Fruit fly (Drosophila melanogaster): ENCODE measurements around the gene CG31279.
A peak's percentile ranks its signal among the peaks of the same experiment; 100 is the strongest.

CG31279 gene

dm6 chr3R:16469501-16470263 is 39.2 kb downstream of the CG31279 start, which contains the start of the genes CG42232 and CSN5 (continued):
- no peak for TF ChIP-seq CG1233 (GFP tag; optimal IDR thresholded peaks at IDR 0.05)
- no peak for TF ChIP-seq CG1529 (GFP tag; optimal IDR thresholded peaks at IDR 0.05)
- peak; percentile 42 for TF ChIP-seq Side (GFP tag; optimal IDR thresholded peaks at IDR 0.05)
- TF ChIP-seq ap (GFP tag; IDR thresholded peaks at IDR 0.05), result peak; percentile 38; the same call in 1 of the 2 replicates
- peak; percentile 75 for TF ChIP-seq CG4424 (GFP tag; optimal IDR thresholded peaks at IDR 0.05)
- TF ChIP-seq sens (GFP tag), result no peak
- TF ChIP-seq B-H2 (GFP tag; optimal IDR thresholded peaks at IDR 0.05), result no peak
- no peak for TF ChIP-seq esg (GFP tag; conservative IDR thresholded peaks at IDR 0.05)
- no peak for TF ChIP-seq CG1603 (tag; optimal IDR thresholded peaks at IDR 0.05)
- no peak for TF ChIP-seq C15 (GFP tag; IDR thresholded peaks at IDR 0.05)
- no peak for TF ChIP-seq CG8281 (tag; optimal IDR thresholded peaks at IDR 0.05)
- no peak for TF ChIP-seq Deaf1 (tag; optimal IDR thresholded peaks at IDR 0.05)
- TF ChIP-seq CG17186 (GFP tag; optimal IDR thresholded peaks at IDR 0.05), result peak; percentile 58

- 0 out of 3 replicates have a peak, but pooled peaks have one; percentile 30 for TF ChIP-seq CG11456 (GFP tag; IDR thresholded peaks at IDR 0.05)
- no peak for TF ChIP-seq CG1024 (GFP tag; IDR thresholded peaks at IDR 0.05)
- TF ChIP-seq Deaf1 (tag; optimal IDR thresholded peaks at IDR 0.05), result peak; percentile 15
- TF ChIP-seq tgo (GFP tag; IDR thresholded peaks at IDR 0.05), result no peak
Measured at dm6 chr3R:16472301-16472700, 41.8 kb downstream of the CG31279 start, which contains the start of gene Gyc89Da. TSS of gene Gyc89Da (plus strand) at chr3R:16472601.

dm6 chr3R:16476472-16476871 is 46.0 kb downstream of the CG31279 start:
- TF ChIP-seq dimm (GFP tag; IDR thresholded peaks at IDR 0.05), result no peak
- TF ChIP-seq Rfx (GFP tag; IDR thresholded peaks at IDR 0.05), result peak; percentile 27; the same call in 1 of the 2 replicates
- no peak for TF ChIP-seq CG2889 (GFP tag; IDR thresholded peaks at IDR 0.05)
- TF ChIP-seq HHEX (GFP tag; optimal IDR thresholded peaks at IDR 0.05), result peak; percentile 0
- no peak for TF ChIP-seq CG10565 (GFP tag; optimal IDR thresholded peaks at IDR 0.05)
- TF ChIP-seq Hmr (GFP tag; optimal IDR thresholded peaks at IDR 0.05), result peak; percentile 69
- TF ChIP-seq wek (GFP tag; optimal IDR thresholded peaks at IDR 0.05), result no peak
- no peak for TF ChIP-seq cg (GFP tag; optimal IDR thresholded peaks at IDR 0.05)
- no peak for TF ChIP-seq unc-4 (GFP tag; IDR thresholded peaks at IDR 0.05; ENCODE audit: partially characterized antibody)
- TF ChIP-seq org-1 (GFP tag; optimal IDR thresholded peaks at IDR 0.05), result no peak
- TF ChIP-seq gem (tag; optimal IDR thresholded peaks at IDR 0.05), result peak; percentile 63
- TF ChIP-seq CG10274 (GFP tag; optimal IDR thresholded peaks at IDR 0.05), result no peak
- no peak for TF ChIP-seq Oli (tag; optimal IDR thresholded peaks at IDR 0.05)
- no peak for TF ChIP-seq Antp (GFP tag; optimal IDR thresholded peaks at IDR 0.05)
- TF ChIP-seq gcm2 (GFP tag; optimal IDR thresholded peaks at IDR 0.05), result no peak
- TF ChIP-seq Lpt (GFP tag; optimal IDR thresholded peaks at IDR 0.05), result no peak
- no peak for TF ChIP-seq fd96Cb (tag; optimal IDR thresholded peaks at IDR 0.05)
- TF ChIP-seq cato (GFP tag; optimal IDR thresholded peaks at IDR 0.05; ENCODE audit: borderline replicate concordance), result no peak
- TF ChIP-seq Hr51 (GFP tag; optimal IDR thresholded peaks at IDR 0.05), result peak in 1 of 2 experiments; percentile 37
- peak; percentile 45 for TF ChIP-seq cwo (GFP tag; optimal IDR thresholded peaks at IDR 0.05)
- TF ChIP-seq ATbp (GFP tag; optimal IDR thresholded peaks at IDR 0.05), result peak; percentile 21
- peak; percentile 22; the same call in 1 of the 3 replicates for TF ChIP-seq dysf (GFP tag; IDR thresholded peaks at IDR 0.05)
- TF ChIP-seq dmrt99B (tag; optimal IDR thresholded peaks at IDR 0.05), result no peak
- no peak for TF ChIP-seq kni (GFP tag; optimal IDR thresholded peaks at IDR 0.05)
- no peak for TF ChIP-seq yki (optimal IDR thresholded peaks at IDR 0.05)
- peak; percentile 8 for TF ChIP-seq CG14710 (tag; optimal IDR thresholded peaks at IDR 0.05)
- TF ChIP-seq YL-1 (GFP tag; optimal IDR thresholded peaks at IDR 0.05), result no peak
- peak; percentile 23 for TF ChIP-seq CG17359 (tag; optimal IDR thresholded peaks at IDR 0.05)
- peak; percentile 68 for TF ChIP-seq lab (GFP tag; optimal IDR thresholded peaks at IDR 0.05)
- peak; percentile 64 for TF ChIP-seq CG13894 (tag; optimal IDR thresholded peaks at IDR 0.05)
- peak; percentile 85 for TF ChIP-seq Ets65A (GFP tag)

Data from whole organism, embryonic.